Fruit fly (Drosophila melanogaster) whole organism, pupa: ENCODE measurements around the gene CG32006.

Experiments
- CG10348 ChIP-seq: fragments of 200-800 bp; sonication (Bioruptor generic); IDR thresholded peaks from 2 replicates; pipeline ENCODE4 v1.3.6; 2022; ENCODE audit warnings: missing biosample characterization, missing genetic modification characterization
- CG12605 ChIP-seq: fragments of 200-800 bp; sonication (Bioruptor generic); IDR thresholded peaks from 2 replicates; pipeline ENCODE4 v1.3.6; 2022; ENCODE audit warnings: missing biosample characterization, missing genetic modification characterization
- CG13204 ChIP-seq: fragments of 200-800 bp; sonication (Bioruptor generic); optimal IDR thresholded peaks from 2 replicates; lab custom pipeline; 2018; ENCODE audit warnings: missing biosample characterization, mild to moderate bottlenecking, missing genetic modification characterization, moderate library complexity
- CG14655 ChIP-seq: fragments of 200-800 bp; sonication (Bioruptor generic); optimal IDR thresholded peaks from 3 replicates; lab custom pipeline; 2017; ENCODE audit warnings: mild to moderate bottlenecking, missing biosample characterization, missing genetic modification reagents, missing genetic modification characterization
- CG15710 ChIP-seq: fragments of 200-800 bp; sonication (Bioruptor generic); optimal IDR thresholded peaks from 2 replicates; lab custom pipeline; 2018; ENCODE audit warnings: missing biosample characterization, mild to moderate bottlenecking, missing genetic modification characterization, moderate library complexity
- CG17806 ChIP-seq: fragments of 200-800 bp; sonication (Bioruptor generic); optimal IDR thresholded peaks from 2 replicates; lab custom pipeline; 2018; ENCODE audit warnings: missing biosample characterization, mild to moderate bottlenecking, missing genetic modification characterization, moderate library complexity
- CG32121 ChIP-seq: fragments of 200-800 bp; sonication (Bioruptor generic); IDR thresholded peaks from 2 replicates; pipeline ENCODE4 v1.3.6; 2022; ENCODE audit warnings: missing biosample characterization, missing genetic modification characterization
- CG34367 ChIP-seq: fragments of 200-800 bp; sonication (Bioruptor generic); optimal IDR thresholded peaks from 2 replicates; lab custom pipeline; 2018; ENCODE audit warnings: missing biosample characterization, mild to moderate bottlenecking, missing genetic modification characterization
- CG4496 ChIP-seq: fragments of 200-800 bp; sonication (Bioruptor generic); IDR thresholded peaks from 3 replicates; pipeline ENCODE4 v1.3.6; 2022; ENCODE audit warnings: missing biosample characterization, missing genetic modification characterization
- CG8159 ChIP-seq: fragments of 200-800 bp; sonication (Bioruptor generic); optimal IDR thresholded peaks from 3 replicates; lab custom pipeline; 2018; ENCODE audit warnings: missing biosample characterization, mild to moderate bottlenecking, missing genetic modification characterization, moderate library complexity
- CG8301 ChIP-seq: fragments of 200-800 bp; sonication (Bioruptor generic); optimal IDR thresholded peaks from 2 replicates; lab custom pipeline; 2018; ENCODE audit warnings: missing biosample characterization, mild to moderate bottlenecking, missing genetic modification characterization
- CG9948 ChIP-seq: fragments of 200-800 bp; sonication (Bioruptor generic); optimal IDR thresholded peaks from 2 replicates; lab custom pipeline; 2018; ENCODE audit warnings: missing biosample characterization, mild to moderate bottlenecking, missing genetic modification characterization, moderate library complexity
- D1 ChIP-seq: fragments of 200-800 bp; sonication (Bioruptor generic); optimal IDR thresholded peaks from 2 replicates; lab custom pipeline; 2018; ENCODE audit warnings: missing biosample characterization, mild to moderate bottlenecking, missing genetic modification characterization, moderate library complexity
- EcR ChIP-seq: fragments of 200-800 bp; sonication (Bioruptor generic); optimal IDR thresholded peaks from 3 replicates; lab custom pipeline; 2019; ENCODE audit warnings: missing biosample characterization, missing genetic modification characterization, mild to moderate bottlenecking, moderate library complexity, missing genetic modification reagents
- Ets98B ChIP-seq: fragments of 200-800 bp; sonication (Bioruptor generic); IDR thresholded peaks from 2 replicates; pipeline ENCODE4 v1.3.6; 2022; ENCODE audit warnings: missing biosample characterization, missing genetic modification characterization
- Pif1A ChIP-seq: fragments of 200-800 bp; sonication (Bioruptor generic); optimal IDR thresholded peaks from 3 replicates; lab custom pipeline; 2016; ENCODE audit warnings: missing biosample characterization, missing genetic modification characterization
- Pif1B ChIP-seq: fragments of 200-800 bp; sonication (Bioruptor generic); optimal IDR thresholded peaks from 3 replicates; lab custom pipeline; 2016; ENCODE audit warnings: missing biosample characterization, missing genetic modification characterization
- Snoo ChIP-seq: fragments of 200-800 bp; sonication (Bioruptor generic); optimal IDR thresholded peaks from 3 replicates; lab custom pipeline; 2017; ENCODE audit warnings: missing biosample characterization, mild to moderate bottlenecking, missing genetic modification characterization, inconsistent platforms
- fd96Ca ChIP-seq: fragments of 200-800 bp; sonication (Bioruptor generic); IDR thresholded peaks from 3 replicates; pipeline ENCODE4 v1.3.6; 2022; ENCODE audit warnings: missing biosample characterization, missing genetic modification characterization
- gl ChIP-seq: fragments of 200-800 bp; sonication (Bioruptor generic); optimal IDR thresholded peaks from 2 replicates; lab custom pipeline; 2018; ENCODE audit warnings: missing biosample characterization, mild to moderate bottlenecking, missing genetic modification characterization
- rn ChIP-seq: fragments of 200-800 bp; sonication (Bioruptor generic); IDR thresholded peaks from 2 replicates; pipeline ENCODE4 v1.3.6; 2022; ENCODE audit warnings: missing biosample characterization, missing genetic modification characterization

CG32006 gene

dm6 chr4:131958-132623, 18.5 kb upstream of the CG32006 start, which contains the start of gene anne:
Gene anne, plus strand, starts transcription at chr4:132220.
- TF ChIP-seq CG4496: no peak
- TF ChIP-seq fd96Ca (GFP tag; lab: Robert Waterston, UW): no peak
- TF ChIP-seq CG15710 (tag; lab: Kevin White, UChicago): no peak
- peak; percentile 7 for TF ChIP-seq Pif1A (GFP tag; lab: Kevin White, UChicago)
- no peak for TF ChIP-seq Pif1B (GFP tag; lab: Kevin White, UChicago)
- no peak for TF ChIP-seq CG8301
- no peak for TF ChIP-seq CG14655
- TF ChIP-seq D1 (tag; lab: Kevin White, UChicago): no peak
- TF ChIP-seq Ets98B (GFP tag; lab: Robert Waterston, UW): no peak
- TF ChIP-seq Snoo (tag; lab: Kevin White, UChicago): peak; percentile 20

- TF ChIP-seq CG17806 (tag; lab: Kevin White, UChicago) (no peak), CG34367 (tag; lab: Kevin White, UChicago) (no peak), gl (tag; lab: Kevin White, UChicago) (no peak), CG4496 (no peak), CG32121 (GFP tag; lab: Robert Waterston, UW) (no peak), Snoo (tag; lab: Kevin White, UChicago) (no peak)
Observed at dm6 chr4:135953-136352, 14.6 kb upstream of the CG32006 start.

- TF ChIP-seq CG17806 (tag; lab: Kevin White, UChicago) (no peak), rn (GFP tag; lab: Robert Waterston, UW) (no peak), Pif1A (GFP tag; lab: Kevin White, UChicago) (no peak), CG13204 (no peak), D1 (tag; lab: Kevin White, UChicago) (no peak), CG4496 (no peak), CG14655 (no peak), Pif1B (GFP tag; lab: Kevin White, UChicago) (no peak)
Observed at dm6 chr4:149123-149522, 1.4 kb upstream of the CG32006 start.

- TF ChIP-seq CG34367 (tag; lab: Kevin White, UChicago) (no peak), gl (tag; lab: Kevin White, UChicago) (no peak), CG17806 (tag; lab: Kevin White, UChicago) (no peak), EcR (GFP tag; lab: Kevin White, UChicago) (no peak), CG8301 (no peak), CG9948 (tag; lab: Kevin White, UChicago) (no peak), CG4496 (no peak), fd96Ca (GFP tag; lab: Robert Waterston, UW) (no peak), CG8159 (tag; lab: Kevin White, UChicago) (no peak)
- TF ChIP-seq, all 21 proteins: peak for 0
Observed at dm6 chr4:155977-156376, 5.4 kb downstream of the CG32006 start, which contains the start of gene CG31997. Gene CG31997, minus strand, starts transcription at chr4:156060.

- TF ChIP-seq CG14655 (no peak), CG10348 (no peak), rn (GFP tag; lab: Robert Waterston, UW) (no peak), fd96Ca (GFP tag; lab: Robert Waterston, UW) (no peak), CG13204 (no peak), Pif1A (GFP tag; lab: Kevin White, UChicago) (no peak), CG4496 (no peak)
- TF ChIP-seq, all 21 proteins: peak for 0
Observed at dm6 chr4:165159-165558, 14.6 kb downstream of the CG32006 start.

dm6 chr4:167515-167914, 17.0 kb downstream of the CG32006 start:
- no peak for TF ChIP-seq Pif1A (GFP tag; lab: Kevin White, UChicago)
- TF ChIP-seq CG4496: no peak
- no peak for TF ChIP-seq EcR (GFP tag; lab: Kevin White, UChicago)
- no peak for TF ChIP-seq CG13204
- TF ChIP-seq CG9948 (tag; lab: Kevin White, UChicago): no peak

dm6 chr4:174526-174925, 24.0 kb downstream of the CG32006 start:
- no peak for TF ChIP-seq CG12605 (GFP tag; lab: Robert Waterston, UW)
- TF ChIP-seq CG10348: no peak
- TF ChIP-seq CG8159 (tag; lab: Kevin White, UChicago): no peak
- TF ChIP-seq D1 (tag; lab: Kevin White, UChicago): no peak
- no peak for TF ChIP-seq CG34367 (tag; lab: Kevin White, UChicago)
- TF ChIP-seq CG9948 (tag; lab: Kevin White, UChicago): no peak
- TF ChIP-seq CG32121 (GFP tag; lab: Robert Waterston, UW): no peak
- TF ChIP-seq CG8301: no peak
